Fruit fly (Drosophila melanogaster) whole organism, prepupa: ENCODE results near the gene scat.
A peak's percentile ranks its signal among the peaks of the same experiment; 100 is the strongest.

Source experiments
- Blimp-1 ChIP-seq: fragments of 200-800 bp; sonication (Bioruptor generic); optimal IDR thresholded peaks from 3 replicates; lab custom pipeline; 2017; ENCODE audit warnings: missing biosample characterization, missing genetic modification characterization, mild to moderate bottlenecking, moderate library complexity, missing genetic modification reagents
- CG10631 ChIP-seq: fragments of 200-800 bp; sonication (Bioruptor generic); optimal IDR thresholded peaks from 2 replicates; lab custom pipeline; 2016; ENCODE audit warnings: missing biosample characterization, missing genetic modification characterization
- CG10669 ChIP-seq: fragments of 200-800 bp; sonication (Bioruptor generic); optimal IDR thresholded peaks from 3 replicates; lab custom pipeline; 2018; ENCODE audit warnings: missing biosample characterization, mild to moderate bottlenecking, missing genetic modification characterization, moderate library complexity
- CG11294 ChIP-seq: fragments of 200-800 bp; sonication (Bioruptor generic); IDR thresholded peaks from 2 replicates; pipeline ENCODE4 v1.3.6; 2022; ENCODE audit warnings: missing biosample characterization, missing genetic modification characterization
- CG11762 ChIP-seq: fragments of 200-800 bp; sonication (Bioruptor generic); optimal IDR thresholded peaks from 3 replicates; lab custom pipeline; 2016; ENCODE audit warnings: missing biosample characterization, missing genetic modification characterization; ENCODE audit not compliant: insufficient read depth
- CG11902 ChIP-seq: fragments of 200-800 bp; sonication (Bioruptor generic); optimal IDR thresholded peaks from 3 replicates; lab custom pipeline; 2016; ENCODE audit warnings: missing biosample characterization, missing genetic modification characterization
- CG15336 ChIP-seq: fragments of 200-800 bp; sonication (Bioruptor generic); IDR thresholded peaks from 2 replicates; pipeline ENCODE4 v1.3.6; 2022; ENCODE audit warnings: missing biosample characterization, missing genetic modification characterization
- CG16779 ChIP-seq: fragments of 200-800 bp; sonication (Bioruptor generic); optimal IDR thresholded peaks from 3 replicates; lab custom pipeline; 2017; ENCODE audit warnings: missing biosample characterization, mild to moderate bottlenecking, missing genetic modification characterization
- CG3032 ChIP-seq: fragments of 200-800 bp; optimal IDR thresholded peaks from 2 replicates; lab custom pipeline; 2019; ENCODE audit warnings: missing biosample characterization, mild to moderate bottlenecking, missing genetic modification characterization, moderate library complexity
- CG31627 ChIP-seq: fragments of 200-800 bp; sonication (Bioruptor generic); optimal IDR thresholded peaks from 3 replicates; lab custom pipeline; 2016; ENCODE audit warnings: missing biosample characterization, missing genetic modification characterization
- CG32006 ChIP-seq: fragments of 200-800 bp; sonication (Bioruptor generic); optimal IDR thresholded peaks from 3 replicates; lab custom pipeline; 2017; ENCODE audit warnings: missing biosample characterization, mild to moderate bottlenecking, missing genetic modification characterization
- CG34406 ChIP-seq: fragments of 200-800 bp; sonication (Bioruptor generic); optimal IDR thresholded peaks from 3 replicates; lab custom pipeline; 2016; ENCODE audit warnings: missing biosample characterization, missing genetic modification characterization
- CG4318 ChIP-seq: fragments of 200-800 bp; sonication (Bioruptor generic); optimal IDR thresholded peaks from 3 replicates; lab custom pipeline; 2017; ENCODE audit warnings: missing biosample characterization, mild to moderate bottlenecking, missing genetic modification characterization
- CG6276 ChIP-seq: fragments of 200-800 bp; sonication (Bioruptor generic); optimal IDR thresholded peaks from 2 replicates; lab custom pipeline; 2017; ENCODE audit warnings: missing biosample characterization, mild to moderate bottlenecking, missing genetic modification characterization
- CG6808 ChIP-seq: fragments of 200-800 bp; sonication (Bioruptor generic); optimal IDR thresholded peaks from 3 replicates; lab custom pipeline; 2017; ENCODE audit warnings: missing biosample characterization, missing genetic modification characterization, mild to moderate bottlenecking, moderate library complexity, missing genetic modification reagents
- CG6854 ChIP-seq: fragments of 200-800 bp; sonication (Bioruptor generic); optimal IDR thresholded peaks from 2 replicates; lab custom pipeline; 2017; ENCODE audit warnings: missing biosample characterization, mild to moderate bottlenecking, missing genetic modification characterization
- CG7368 ChIP-seq: fragments of 200-800 bp; sonication (Bioruptor generic); optimal IDR thresholded peaks from 3 replicates; lab custom pipeline; 2016; ENCODE audit warnings: missing biosample characterization, missing genetic modification characterization
- CG8119 ChIP-seq: fragments of 200-800 bp; sonication (Bioruptor generic); IDR thresholded peaks from 3 replicates; pipeline ENCODE4 v1.3.6; 2022; ENCODE audit warnings: missing biosample characterization, missing genetic modification characterization
- CG8632 ChIP-seq: fragments of 200-800 bp; sonication (Bioruptor generic); optimal IDR thresholded peaks from 3 replicates; lab custom pipeline; 2016; ENCODE audit warnings: missing biosample characterization, missing genetic modification characterization
- CG9139 ChIP-seq: fragments of 200-800 bp; sonication (Bioruptor generic); optimal IDR thresholded peaks from 3 replicates; lab custom pipeline; 2017; ENCODE audit warnings: missing biosample characterization, mild to moderate bottlenecking, missing genetic modification characterization
- Eip75B ChIP-seq: fragments of 200-800 bp; sonication (Bioruptor generic); optimal IDR thresholded peaks from 3 replicates; lab custom pipeline; 2016; ENCODE audit warnings: missing biosample characterization, missing genetic modification characterization
- Eip93F ChIP-seq: fragments of 200-800 bp; sonication (Bioruptor generic); optimal IDR thresholded peaks from 2 replicates; lab custom pipeline; 2016; ENCODE audit warnings: missing biosample characterization, mild to moderate bottlenecking, missing genetic modification characterization
- Ets21C ChIP-seq: fragments of 200-800 bp; sonication (Bioruptor generic); optimal IDR thresholded peaks from 3 replicates; lab custom pipeline; 2016; ENCODE audit warnings: missing biosample characterization, missing genetic modification characterization
- Gug ChIP-seq: fragments of 200-800 bp; sonication (Bioruptor generic); IDR thresholded peaks from 2 replicates; pipeline ENCODE4 v1.3.6; 2022; ENCODE audit warnings: missing biosample characterization, missing genetic modification characterization
- Hr38 ChIP-seq: sonication (Bioruptor generic); optimal IDR thresholded peaks from 2 replicates; lab custom pipeline; 2016; ENCODE audit warnings: missing biosample characterization, missing genetic modification characterization
- Hr39 ChIP-seq: fragments of 200-800 bp; sonication (Bioruptor generic); optimal IDR thresholded peaks from 2 replicates; lab custom pipeline; 2016; ENCODE audit warnings: missing biosample characterization, missing genetic modification characterization
- Hr4 ChIP-seq: fragments of 200-800 bp; sonication (Bioruptor generic); optimal IDR thresholded peaks from 3 replicates; lab custom pipeline; 2016; ENCODE audit warnings: missing biosample characterization, missing genetic modification characterization
- Lpt ChIP-seq: fragments of 200-800 bp; sonication (Bioruptor generic); optimal IDR thresholded peaks from 3 replicates; lab custom pipeline; 2016; ENCODE audit warnings: missing biosample characterization, missing genetic modification characterization
- OdsH ChIP-seq: fragments of 200-800 bp; sonication (Bioruptor generic); optimal IDR thresholded peaks from 3 replicates; lab custom pipeline; 2016; ENCODE audit warnings: missing biosample characterization, missing genetic modification characterization
- Smox ChIP-seq: fragments of 200-800 bp; sonication (Bioruptor generic); optimal IDR thresholded peaks from 3 replicates; lab custom pipeline; 2016; ENCODE audit warnings: missing biosample characterization, missing genetic modification characterization
- Sox102F ChIP-seq: fragments of 200-800 bp; sonication (Bioruptor generic); optimal IDR thresholded peaks from 2 replicates; lab custom pipeline; 2016; ENCODE audit warnings: missing biosample characterization, mild to moderate bottlenecking, missing genetic modification characterization
- achi ChIP-seq: fragments of 200-800 bp; sonication (Bioruptor generic); optimal IDR thresholded peaks from 3 replicates; lab custom pipeline; 2016; ENCODE audit warnings: missing biosample characterization, missing genetic modification characterization
- acj6 ChIP-seq: fragments of 200-800 bp; sonication (Bioruptor generic); optimal IDR thresholded peaks from 3 replicates; lab custom pipeline; 2016; ENCODE audit warnings: missing biosample characterization, missing genetic modification characterization
- dsx ChIP-seq: fragments of 200-800 bp; optimal IDR thresholded peaks from 3 replicates; lab custom pipeline; 2019; ENCODE audit warnings: missing biosample characterization, mild to moderate bottlenecking, missing genetic modification characterization, moderate library complexity; ENCODE audit not compliant: poor library complexity, severe bottlenecking
- esn ChIP-seq: fragments of 200-800 bp; sonication (Bioruptor generic); optimal IDR thresholded peaks from 2 replicates; lab custom pipeline; 2016; ENCODE audit warnings: missing biosample characterization, mild to moderate bottlenecking, missing genetic modification characterization, moderate library complexity
- fd59A ChIP-seq: fragments of 200-800 bp; sonication (Bioruptor generic); optimal IDR thresholded peaks from 2 replicates; lab custom pipeline; 2017; ENCODE audit warnings: missing biosample characterization, mild to moderate bottlenecking, missing genetic modification characterization, missing genetic modification reagents
- fd85E ChIP-seq: fragments of 200-800 bp; sonication (Bioruptor generic); optimal IDR thresholded peaks from 3 replicates; lab custom pipeline; 2016; ENCODE audit warnings: missing biosample characterization, missing genetic modification characterization
- fkh ChIP-seq: fragments of 200-800 bp; sonication (Bioruptor generic); optimal IDR thresholded peaks from 3 replicates; lab custom pipeline; 2017; ENCODE audit warnings: missing biosample characterization, mild to moderate bottlenecking, missing genetic modification characterization, moderate library complexity
- lz ChIP-seq: fragments of 200-800 bp; sonication (Bioruptor generic); optimal IDR thresholded peaks from 3 replicates; lab custom pipeline; 2016; ENCODE audit warnings: missing biosample characterization, missing genetic modification characterization
- pdm3 ChIP-seq: fragments of 200-800 bp; sonication (Bioruptor generic); optimal IDR thresholded peaks from 3 replicates; lab custom pipeline; 2016; ENCODE audit warnings: missing biosample characterization, missing genetic modification characterization
- salr ChIP-seq, 2 experiments: fragments of 200-800 bp; sonication (Bioruptor generic); optimal IDR thresholded peaks; 3 replicates each; lab custom pipeline; 2016 to 2018; ENCODE audit warnings: missing biosample characterization in 2 of 2, missing genetic modification characterization in 2 of 2, mild to moderate bottlenecking in 1 of 2
- spab ChIP-seq: fragments of 200-800 bp; sonication (Bioruptor generic); optimal IDR thresholded peaks from 2 replicates; lab custom pipeline; 2017; ENCODE audit warnings: missing biosample characterization, mild to moderate bottlenecking, missing genetic modification characterization, missing genetic modification reagents
- ss ChIP-seq, 2 experiments: fragments of 200-800 bp; sonication (Bioruptor generic); optimal IDR thresholded peaks; 2 replicates in 1 of 2; 3 replicates in 1 of 2; lab custom pipeline; 2017 to 2018; ENCODE audit warnings: mild to moderate bottlenecking in 2 of 2, missing biosample characterization in 2 of 2, missing genetic modification characterization in 2 of 2, moderate library complexity in 1 of 2
- svp ChIP-seq: fragments of 200-800 bp; sonication (Bioruptor generic); peaks from one replicate; lab custom pipeline; 2016; ENCODE audit warnings: missing biosample characterization, missing genetic modification characterization
- topi ChIP-seq: fragments of 200-800 bp; sonication (Bioruptor generic); optimal IDR thresholded peaks from 3 replicates; lab custom pipeline; 2016; ENCODE audit warnings: missing biosample characterization, missing genetic modification characterization
- vri ChIP-seq: fragments of 200-800 bp; sonication (Bioruptor generic); optimal IDR thresholded peaks from 3 replicates; lab custom pipeline; 2016; ENCODE audit warnings: missing biosample characterization, mild to moderate bottlenecking, missing genetic modification characterization

The scat gene

dm6 chr2L:9387240-9387672, 43.9 kb upstream of the scat start, which contains the start of gene Aldh (continued):
- TF ChIP-seq fd85E (GFP tag; lab: Kevin White, UChicago) (no peak), CG32006 (peak; percentile 79), lz (no peak), CG10631 (GFP tag; lab: Kevin White, UChicago) (peak; percentile 66), OdsH (GFP tag; lab: Kevin White, UChicago) (peak; percentile 53), CG9139 (GFP tag; lab: Kevin White, UChicago) (peak; percentile 60), CG16779 (no peak), achi (GFP tag; lab: Kevin White, UChicago) (peak; percentile 49), Sox102F (GFP tag; lab: Kevin White, UChicago) (no peak), acj6 (GFP tag; lab: Kevin White, UChicago) (peak; percentile 69), CG11762 (GFP tag; lab: Kevin White, UChicago) (peak; percentile 43), svp (GFP tag; lab: Kevin White, UChicago) (peak; percentile 54), CG8119 (GFP tag; lab: Robert Waterston, UW) (peak; percentile 57; the same call in 1 of the 3 replicates), CG34406 (peak; percentile 43), CG11294 (GFP tag; lab: Robert Waterston, UW) (peak; percentile 64), vri (GFP tag; lab: Kevin White, UChicago) (no peak), CG3032 (tag; lab: Kevin White, UChicago) (peak; percentile 73)

dm6 chr2L:9388013-9388605, 43.1 kb upstream of the scat start:
- TF ChIP-seq Lpt (GFP tag; lab: Kevin White, UChicago) (peak; percentile 88), pdm3 (GFP tag; lab: Kevin White, UChicago) (peak; percentile 95), Smox (GFP tag; lab: Kevin White, UChicago) (peak; percentile 90), CG15336 (peak; percentile 78), Sox102F (GFP tag; lab: Kevin White, UChicago) (peak; percentile 91), achi (GFP tag; lab: Kevin White, UChicago) (peak; percentile 91), fd59A (GFP tag; lab: Kevin White, UChicago) (peak; percentile 89), dsx (GFP tag; lab: Kevin White, UChicago) (peak; percentile 91), vri (GFP tag; lab: Kevin White, UChicago) (peak; percentile 98), CG9139 (GFP tag; lab: Kevin White, UChicago) (peak; percentile 81), CG16779 (peak; percentile 91), CG11902 (GFP tag; lab: Kevin White, UChicago) (peak; percentile 94), CG31627 (GFP tag; lab: Kevin White, UChicago) (peak; percentile 94), Gug (GFP tag; lab: Robert Waterston, UW) (peak; percentile 88), Eip93F (peak; percentile 49), CG11762 (GFP tag; lab: Kevin White, UChicago) (peak; percentile 80), CG6854 (no peak), Hr4 (peak; percentile 87), esn (GFP tag; lab: Kevin White, UChicago) (peak; percentile 94), CG10669 (GFP tag; lab: Kevin White, UChicago) (peak; percentile 95), spab (GFP tag; lab: Kevin White, UChicago) (peak; percentile 91), ss (GFP tag; optimal IDR thresholded peaks at IDR 0.05; lab: Kevin White, UChicago) (peak; percentile 86 to 92), fkh (GFP tag; lab: Kevin White, UChicago) (peak; percentile 89), CG8119 (GFP tag; lab: Robert Waterston, UW) (peak; percentile 70), acj6 (GFP tag; lab: Kevin White, UChicago) (peak; percentile 95), CG8632 (GFP tag; lab: Kevin White, UChicago) (peak; percentile 87), Blimp-1 (GFP tag; lab: Kevin White, UChicago) (peak; percentile 75), Ets21C (peak; percentile 88), CG3032 (tag; lab: Kevin White, UChicago) (peak; percentile 90), CG7368 (GFP tag; lab: Kevin White, UChicago) (peak; percentile 96), Eip75B (peak; percentile 97), CG4318 (GFP tag; lab: Kevin White, UChicago) (peak; percentile 65), Hr38 (no peak), CG32006 (peak; percentile 86), CG6808 (peak; percentile 86), salr (GFP tag; optimal IDR thresholded peaks at IDR 0.05; lab: Kevin White, UChicago) (peak; percentile 83 to 93), CG6276 (GFP tag; lab: Kevin White, UChicago) (peak; percentile 67), Hr39 (GFP tag; lab: Kevin White, UChicago) (peak; percentile 96), OdsH (GFP tag; lab: Kevin White, UChicago) (peak; percentile 94), lz (peak; percentile 95), topi (GFP tag; lab: Kevin White, UChicago) (peak; percentile 94)
